Worm (Caenorhabditis elegans): ENCODE results near the gene F07E5.13.
"Not testable (repeated sequence)": the region's sequence is repeated elsewhere in the genome, so short reads cannot be mapped to it uniquely, and the experiment has no call there.

The F07E5.13 gene

ce11 chrII:2023514-2023913 is 40.4 kb downstream of the F07E5.13 start, which contains the start of gene cya-2:
TSS of gene cya-2 (minus strand) at chrII:2023614.
- TF ChIP-seq cog-1 (tag; optimal IDR thresholded peaks at IDR 0.05); flt-1 (GFP tag; IDR thresholded peaks at IDR 0.05); T22C8.4 (GFP tag; IDR thresholded peaks at IDR 0.05): not testable (repeated sequence)

- no peak for TF ChIP-seq flt-1 (GFP tag; IDR thresholded peaks at IDR 0.05)
- TF ChIP-seq T22C8.4 (GFP tag; IDR thresholded peaks at IDR 0.05) = peak; percentile 37; the same call in 1 of the 2 replicates
Observed at ce11 chrII:2013856-2014255, 50.0 kb downstream of the F07E5.13 start.

ce11 chrII:2012698-2013097 is 51.2 kb downstream of the F07E5.13 start, which contains the start of gene F59H6.15:
TSS of gene F59H6.15 (plus strand) at chrII:2012998.
- no peak for TF ChIP-seq tab-1 (GFP tag; IDR thresholded peaks at IDR 0.05)
- TF ChIP-seq med-1 (GFP tag; optimal IDR thresholded peaks at IDR 0.05; ENCODE audit: insufficient read depth) = no peak
- no peak for TF ChIP-seq T22C8.4 (GFP tag; IDR thresholded peaks at IDR 0.05)
- TF ChIP-seq ztf-29 (GFP tag; IDR thresholded peaks at IDR 0.05) = no peak
- no peak for TF ChIP-seq ref-1 (GFP tag; conservative IDR thresholded peaks at IDR 0.05)
- TF ChIP-seq flt-1 (GFP tag; IDR thresholded peaks at IDR 0.05) = no peak
- no peak for TF ChIP-seq cog-1 (tag; optimal IDR thresholded peaks at IDR 0.05)
- no peak for TF ChIP-seq klf-2 (GFP tag; conservative IDR thresholded peaks at IDR 0.05)
- no peak for TF ChIP-seq ztf-23 (GFP tag; IDR thresholded peaks at IDR 0.05)

DNA sequence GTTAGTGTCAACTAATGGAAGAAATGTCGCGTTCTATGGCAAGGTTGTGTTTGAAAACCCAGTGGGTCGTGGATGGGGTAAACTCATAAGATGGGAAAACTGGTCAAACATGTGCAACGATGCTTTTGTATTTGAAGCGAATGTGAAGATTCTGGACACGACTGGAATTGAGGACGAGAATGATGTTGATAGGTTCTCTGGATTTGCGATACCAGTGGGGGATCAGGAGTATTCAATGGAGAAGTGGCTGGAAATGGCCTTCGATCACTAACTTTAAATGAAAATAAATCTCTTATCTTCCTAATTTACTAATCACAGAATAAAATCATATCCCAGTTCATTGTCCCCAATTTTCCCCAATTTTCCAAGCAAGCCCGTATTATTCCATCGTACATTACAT is 52.7 kb downstream of the F07E5.13 start:
- TF ChIP-seq cog-1 (tag; optimal IDR thresholded peaks at IDR 0.05) (no peak), ref-1 (GFP tag; conservative IDR thresholded peaks at IDR 0.05) (no peak), klf-2 (GFP tag; conservative IDR thresholded peaks at IDR 0.05) (no peak), T22C8.4 (GFP tag; IDR thresholded peaks at IDR 0.05) (no peak), flt-1 (GFP tag; IDR thresholded peaks at IDR 0.05) (no peak), ztf-23 (GFP tag; IDR thresholded peaks at IDR 0.05) (no peak), tab-1 (GFP tag; IDR thresholded peaks at IDR 0.05) (no peak), med-1 (GFP tag; optimal IDR thresholded peaks at IDR 0.05; ENCODE audit: insufficient read depth) (no peak), ztf-29 (GFP tag; IDR thresholded peaks at IDR 0.05) (no peak)
